Fruit fly (Drosophila melanogaster): Measurements from ENCODE around the gene asl.

The asl gene

DNA sequence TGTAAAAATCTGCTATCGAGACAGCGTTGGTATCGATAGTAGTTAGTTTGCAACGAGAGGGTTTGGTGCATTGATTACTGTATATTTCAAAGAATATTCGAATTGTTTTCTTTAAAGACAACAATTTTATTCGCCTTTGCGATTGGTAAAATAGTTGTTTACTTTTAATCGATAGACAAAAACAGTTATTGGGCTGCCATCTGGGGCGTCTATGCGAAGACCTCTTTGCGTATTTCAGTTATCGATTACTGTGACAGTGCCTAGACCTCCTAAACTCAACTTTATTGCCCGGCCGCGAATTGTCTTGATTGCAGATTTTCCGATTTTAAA, 6.7 kb upstream of the asl start, which contains the start of gene Atu:
Atu (plus strand) TSS at position 245 of the 330 bp plus-strand sequence.
- TF ChIP-seq lola (GFP tag; optimal IDR thresholded peaks at IDR 0.05): no peak
- no peak for TF ChIP-seq CG9705 (GFP tag; optimal IDR thresholded peaks at IDR 0.05)
- TF ChIP-seq HLH106 (tag; optimal IDR thresholded peaks at IDR 0.05): peak; percentile 31
- TF ChIP-seq sv (GFP tag; optimal IDR thresholded peaks at IDR 0.05): peak; percentile 29
- no peak for TF ChIP-seq jim (GFP tag; optimal IDR thresholded peaks at IDR 0.05)
- no peak for TF ChIP-seq Dfd (GFP tag; optimal IDR thresholded peaks at IDR 0.05)
- no peak for TF ChIP-seq tai (GFP tag; optimal IDR thresholded peaks at IDR 0.05)
- peak; percentile 43 for TF ChIP-seq fru (GFP tag; optimal IDR thresholded peaks at IDR 0.05)
- TF ChIP-seq Myc (optimal IDR thresholded peaks at IDR 0.05): no peak
- TF ChIP-seq sage (GFP tag; optimal IDR thresholded peaks at IDR 0.05): no peak
- TF ChIP-seq Dif (GFP tag; optimal IDR thresholded peaks at IDR 0.05; ENCODE audit: partially characterized antibody): peak; percentile 68
- no peak for TF ChIP-seq OdsH (GFP tag; optimal IDR thresholded peaks at IDR 0.05)
- TF ChIP-seq Vsx2 (GFP tag; optimal IDR thresholded peaks at IDR 0.05; ENCODE audit: partially characterized antibody): no peak
- no peak for TF ChIP-seq dsf (GFP tag; optimal IDR thresholded peaks at IDR 0.05; ENCODE audit: borderline replicate concordance)
- no peak for TF ChIP-seq dmrt93B (GFP tag; optimal IDR thresholded peaks at IDR 0.05)
- TF ChIP-seq dl (GFP tag; optimal IDR thresholded peaks at IDR 0.05; ENCODE audit: insufficient read depth in 1 of 2, partially characterized antibody in 2 of 2): no peak
- TF ChIP-seq Hnf4 (GFP tag; optimal IDR thresholded peaks at IDR 0.05): peak; percentile 51
- TF ChIP-seq rgr (GFP tag; optimal IDR thresholded peaks at IDR 0.05): peak; percentile 65
- no peak for TF ChIP-seq Sp1 (GFP tag; optimal IDR thresholded peaks at IDR 0.05)
- TF ChIP-seq psq (GFP tag; optimal IDR thresholded peaks at IDR 0.05): no peak
- no peak for TF ChIP-seq usp (GFP tag; optimal IDR thresholded peaks at IDR 0.05)
- TF ChIP-seq ey (GFP tag; optimal IDR thresholded peaks at IDR 0.05): peak; percentile 3
- TF ChIP-seq N (GFP tag; optimal IDR thresholded peaks at IDR 0.05): no peak
- TF ChIP-seq h (GFP tag; optimal IDR thresholded peaks at IDR 0.05): peak; percentile 53
- TF ChIP-seq br (GFP tag; optimal IDR thresholded peaks at IDR 0.05): no peak
- TF ChIP-seq brk (GFP tag; optimal IDR thresholded peaks at IDR 0.05): no peak
- TF ChIP-seq foxo (GFP tag; optimal IDR thresholded peaks at IDR 0.05): peak in 1 of 2 experiments; percentile 45
- no peak for TF ChIP-seq GATAd (GFP tag; optimal IDR thresholded peaks at IDR 0.05)
- no peak for TF ChIP-seq Abd-B (GFP tag; optimal IDR thresholded peaks at IDR 0.05)
- TF ChIP-seq Hr78 (GFP tag; optimal IDR thresholded peaks at IDR 0.05): no peak
- TF ChIP-seq Mio (GFP tag; optimal IDR thresholded peaks at IDR 0.05): no peak
- TF ChIP-seq CrebA (GFP tag; optimal IDR thresholded peaks at IDR 0.05; ENCODE audit: borderline replicate concordance): no peak
- no peak for TF ChIP-seq Hr83 (GFP tag; optimal IDR thresholded peaks at IDR 0.05; ENCODE audit: poor library complexity, severe bottlenecking)
- no peak for TF ChIP-seq pan (optimal IDR thresholded peaks at IDR 0.05)
- TF ChIP-seq Rel (GFP tag; optimal IDR thresholded peaks at IDR 0.05): no peak
- peak; percentile 16 for TF ChIP-seq Rel (tag; optimal IDR thresholded peaks at IDR 0.05)
- TF ChIP-seq woc (GFP tag; optimal IDR thresholded peaks at IDR 0.05): no peak
- peak; percentile 58 for TF ChIP-seq Jra (GFP tag; optimal IDR thresholded peaks at IDR 0.05)
- no peak for TF ChIP-seq CG32264 (GFP tag; optimal IDR thresholded peaks at IDR 0.05)

DNA sequence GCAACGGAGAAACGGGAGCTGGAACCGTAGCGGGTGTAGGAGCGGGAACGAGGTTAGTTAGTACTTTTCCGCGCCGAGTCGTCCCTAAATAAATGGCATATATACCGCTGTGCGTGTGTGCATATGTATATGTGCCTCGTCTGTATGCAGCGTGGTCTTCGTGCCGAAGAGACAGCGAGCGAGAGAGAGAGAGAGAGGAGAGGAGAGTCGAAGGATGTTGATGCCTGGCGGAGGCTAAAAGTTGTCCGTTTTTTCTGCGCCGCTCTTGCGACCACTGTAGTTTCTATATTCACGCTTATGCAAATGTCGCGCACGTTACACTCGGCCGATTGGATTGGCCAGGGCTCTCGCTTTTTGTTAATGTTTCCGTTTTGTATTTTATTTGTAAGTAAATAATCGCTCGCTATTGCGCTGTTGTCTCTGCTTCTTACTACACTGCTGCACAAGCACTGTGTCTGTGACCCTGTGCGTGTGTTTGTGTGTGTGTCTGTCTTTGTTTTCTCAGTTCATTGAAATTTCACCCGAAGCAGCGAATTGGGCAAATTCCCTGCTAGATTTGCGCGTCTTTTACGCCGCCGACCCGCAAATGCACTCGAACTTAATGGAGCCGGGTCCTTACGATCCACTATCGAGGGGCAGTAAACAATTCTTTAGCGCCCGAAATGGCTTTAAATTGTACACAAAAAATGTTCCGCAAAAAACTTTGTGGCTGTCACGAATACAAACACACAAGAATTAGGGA, 6.2 kb upstream of the asl start, which contains the start of gene Rga:
Rga (minus strand) TSS at position 741 of the 742 bp plus-strand sequence.
- TF ChIP-seq br (GFP tag; optimal IDR thresholded peaks at IDR 0.05): no peak
- TF ChIP-seq Dif (GFP tag; optimal IDR thresholded peaks at IDR 0.05; ENCODE audit: partially characterized antibody): peak; percentile 38
- no peak for TF ChIP-seq h (GFP tag; optimal IDR thresholded peaks at IDR 0.05)
- peak; percentile 13 for TF ChIP-seq fru (GFP tag; optimal IDR thresholded peaks at IDR 0.05)
- TF ChIP-seq psq (GFP tag; optimal IDR thresholded peaks at IDR 0.05): peak; percentile 24
- TF ChIP-seq pan (optimal IDR thresholded peaks at IDR 0.05): no peak
- peak; percentile 6 for TF ChIP-seq N (GFP tag; optimal IDR thresholded peaks at IDR 0.05)
